Worm (Caenorhabditis elegans) whole organism, L1 larva: ENCODE measurements around the gene R12H7.4.

Source experiments
- alr-1 ChIP-seq: fragments of 200-800 bp; sonication (Bioruptor generic); optimal IDR thresholded peaks from 2 replicates; lab custom pipeline; 2018; ENCODE audit warnings: borderline replicate concordance, mild to moderate bottlenecking, missing genetic modification characterization, missing compliant biosample characterization
- ceh-63 ChIP-seq: fragments of 200-800 bp; sonication (Bioruptor generic); optimal IDR thresholded peaks from 2 replicates; lab custom pipeline; 2018; ENCODE audit warnings: mild to moderate bottlenecking, missing genetic modification characterization, missing compliant biosample characterization
- egl-27 ChIP-seq, 2 experiments: fragments of 150-350 bp in 1 of 2; sonication (generic microtip); optimal IDR thresholded peaks; 3 replicates each; lab custom pipeline; 2017 to 2018; ENCODE audit warnings: missing biosample characterization in 2 of 2, missing genetic modification characterization in 2 of 2, missing genetic modification reagents in 2 of 2
- unc-62 ChIP-seq: fragments of 150-350 bp; optimal IDR thresholded peaks from 2 replicates; lab custom pipeline; 2014; ENCODE audit warnings: missing biosample characterization, missing genetic modification reagents, missing genetic modification characterization

ce11 chrX:13242231-13242630, 25.3 kb downstream of the R12H7.4 start, which contains the start of gene K08H2.5:
- TF ChIP-seq egl-27 (tag; optimal IDR thresholded peaks at IDR 0.05; lab: Kevin White, UChicago) = no peak
- TF ChIP-seq alr-1 = no peak
- TF ChIP-seq ceh-63 = no peak
- TF ChIP-seq unc-62 (GFP tag; lab: Kevin White, UChicago) = no peak
